Worm (Caenorhabditis elegans) whole organism, young adult: ENCODE data around the gene T04C12.8.
A peak's percentile ranks its signal among the peaks of the same experiment; 100 is the strongest.

ENCODE experiments used
- B0035.1 ChIP-seq: sonication (generic microtip); optimal IDR thresholded peaks from 2 replicates; lab custom pipeline; 2016; ENCODE audit warnings: missing genetic modification characterization, mild to moderate bottlenecking, missing compliant biosample characterization, missing genotype, missing genetic modification reagents
- B0261.1 ChIP-seq: sonication (generic microtip); optimal IDR thresholded peaks from 2 replicates; lab custom pipeline; 2016; ENCODE audit warnings: mild to moderate bottlenecking, missing genetic modification characterization, moderate library complexity, missing compliant biosample characterization
- D2030.7 ChIP-seq: fragments of 200-800 bp; sonication (Bioruptor generic); IDR thresholded peaks from 2 replicates; pipeline ENCODE4 v1.3.6; 2022; ENCODE audit warnings: missing genetic modification reagents, missing genetic modification characterization, missing compliant biosample characterization
- F10E7.11 ChIP-seq: sonication (generic microtip); optimal IDR thresholded peaks from 2 replicates; lab custom pipeline; 2017; ENCODE audit warnings: mild to moderate bottlenecking, missing genetic modification characterization, moderate library complexity, missing compliant biosample characterization
- F33H1.4 ChIP-seq: fragments of 200-800 bp; sonication (Bioruptor generic); IDR thresholded peaks from 2 replicates; pipeline ENCODE4 v1.3.6; 2022; ENCODE audit warnings: missing genetic modification reagents, missing genetic modification characterization, missing compliant biosample characterization
- F55B11.4 ChIP-seq: sonication (generic microtip); optimal IDR thresholded peaks from 2 replicates; lab custom pipeline; 2016; ENCODE audit warnings: missing compliant biosample characterization, missing genetic modification characterization, borderline replicate concordance; ENCODE audit not compliant: insufficient read depth
- K12H6.12 ChIP-seq: fragments of 200-800 bp; sonication (Bioruptor generic); optimal IDR thresholded peaks from 2 replicates; lab custom pipeline; 2018; ENCODE audit warnings: mild to moderate bottlenecking, missing genetic modification characterization, missing compliant biosample characterization
- Y53G8AR.9 ChIP-seq: fragments of 200-800 bp; sonication (Bioruptor generic); conservative IDR thresholded peaks from 2 replicates; pipeline ENCODE4 v1.3.6; 2022; ENCODE audit warnings: missing genetic modification reagents, missing genetic modification characterization, missing compliant biosample characterization
- Y67H2A.10 ChIP-seq: fragments of 200-800 bp; sonication (Bioruptor generic); conservative IDR thresholded peaks from 2 replicates; pipeline ENCODE4 v1.3.6; 2022; ENCODE audit warnings: missing genetic modification reagents, missing genetic modification characterization, missing compliant biosample characterization
- Y95B8A.8 ChIP-seq: fragments of 200-800 bp; sonication (Bioruptor generic); IDR thresholded peaks from 2 replicates; pipeline ENCODE4 v1.3.6; 2022; ENCODE audit warnings: missing genetic modification reagents, missing genetic modification characterization, missing compliant biosample characterization
- ama-1 ChIP-seq, 3 experiments: fragments of 150-350 bp in 1 of 3; sonication (generic microtip) in 2 of 3; optimal IDR thresholded peaks; 2 replicates each; lab custom pipeline; 2014 to 2018; ENCODE audit warnings: missing biosample characterization in 2 of 3, missing genetic modification characterization in 2 of 3, missing genetic modification reagents in 2 of 3
- atf-7 ChIP-seq: sonication (generic microtip); optimal IDR thresholded peaks from 2 replicates; lab custom pipeline; 2017; ENCODE audit warnings: mild to moderate bottlenecking, missing genetic modification characterization, missing compliant biosample characterization
- bed-1 ChIP-seq: fragments of 200-800 bp; sonication (Bioruptor generic); IDR thresholded peaks from 2 replicates; pipeline ENCODE4 v1.3.6; 2022; ENCODE audit warnings: missing genetic modification reagents, missing genetic modification characterization, missing compliant biosample characterization
- bed-2 ChIP-seq: fragments of 200-800 bp; sonication (Bioruptor generic); IDR thresholded peaks from 2 replicates; pipeline ENCODE4 v1.3.6; 2022; ENCODE audit warnings: missing genetic modification reagents, missing genetic modification characterization, missing compliant biosample characterization
- cebp-2 ChIP-seq: fragments of 200-800 bp; sonication (Bioruptor generic); IDR thresholded peaks from 2 replicates; pipeline ENCODE4 v1.3.6; 2022; ENCODE audit warnings: missing genetic modification characterization, missing compliant biosample characterization
- ceh-100 ChIP-seq: fragments of 200-800 bp; sonication (Bioruptor generic); IDR thresholded peaks from 2 replicates; pipeline ENCODE4 v1.3.6; 2022; ENCODE audit warnings: missing genetic modification reagents, missing genetic modification characterization, missing compliant biosample characterization
- ceh-79 ChIP-seq: sonication (generic microtip); optimal IDR thresholded peaks from 2 replicates; lab custom pipeline; 2017; ENCODE audit warnings: mild to moderate bottlenecking, missing genetic modification characterization, missing compliant biosample characterization
- chd-7 ChIP-seq: sonication (generic microtip); optimal IDR thresholded peaks from 2 replicates; lab custom pipeline; 2016; ENCODE audit warnings: mild to moderate bottlenecking, missing genetic modification characterization, moderate library complexity, missing compliant biosample characterization
- die-1 ChIP-seq: sonication (generic microtip); optimal IDR thresholded peaks from 2 replicates; lab custom pipeline; 2016; ENCODE audit warnings: missing genotype, mild to moderate bottlenecking, missing genetic modification characterization, missing compliant biosample characterization
- efl-1 ChIP-seq: fragments of 150-350 bp; optimal IDR thresholded peaks from 2 replicates; lab custom pipeline; 2014; ENCODE audit warnings: missing biosample characterization, missing genetic modification reagents, missing genetic modification characterization
- egl-44 ChIP-seq: fragments of 200-800 bp; sonication (Bioruptor generic); IDR thresholded peaks from 2 replicates; pipeline ENCODE4 v1.3.6; 2022; ENCODE audit warnings: missing genetic modification reagents, missing genetic modification characterization, missing compliant biosample characterization
- egrh-3 ChIP-seq: fragments of 200-800 bp; sonication (Bioruptor generic); IDR thresholded peaks from 2 replicates; pipeline ENCODE4 v1.3.6; 2022; ENCODE audit warnings: missing genetic modification reagents, missing genetic modification characterization, missing compliant biosample characterization
- ekl-4 ChIP-seq: fragments of 200-800 bp; sonication (Bioruptor generic); IDR thresholded peaks from 2 replicates; pipeline ENCODE4 v1.3.6; 2022; ENCODE audit warnings: missing genetic modification reagents, missing genetic modification characterization, missing compliant biosample characterization
- ets-4 ChIP-seq: fragments of 200-800 bp; sonication (Bioruptor generic); optimal IDR thresholded peaks from 2 replicates; lab custom pipeline; 2018; ENCODE audit warnings: mild to moderate bottlenecking, missing genetic modification characterization, missing compliant biosample characterization
- hlh-26 ChIP-seq: fragments of 200-800 bp; sonication (Bioruptor generic); conservative IDR thresholded peaks from 2 replicates; pipeline ENCODE4 v1.3.6; 2022; ENCODE audit warnings: missing genetic modification reagents, missing genetic modification characterization, missing compliant biosample characterization
- hmg-20 ChIP-seq: fragments of 200-800 bp; sonication (Bioruptor generic); IDR thresholded peaks from 2 replicates; pipeline ENCODE4 v1.3.6; 2022; ENCODE audit warnings: missing genetic modification reagents, missing genetic modification characterization, missing compliant biosample characterization
- lag-1 ChIP-seq: fragments of 200-800 bp; sonication (Bioruptor generic); IDR thresholded peaks from 2 replicates; pipeline ENCODE4 v1.3.6; 2022; ENCODE audit warnings: missing genetic modification reagents, missing genetic modification characterization, missing compliant biosample characterization
- lin-26 ChIP-seq: fragments of 200-800 bp; sonication (Bioruptor generic); IDR thresholded peaks from 2 replicates; pipeline ENCODE4 v1.3.6; 2022; ENCODE audit warnings: missing genetic modification reagents, missing genetic modification characterization, missing compliant biosample characterization
- lin-40 ChIP-seq: sonication (generic microtip); optimal IDR thresholded peaks from 2 replicates; lab custom pipeline; 2016; ENCODE audit warnings: missing genetic modification characterization, mild to moderate bottlenecking, missing compliant biosample characterization, missing genotype, missing genetic modification reagents
- lsl-1 ChIP-seq: fragments of 200-800 bp; sonication (Bioruptor generic); optimal IDR thresholded peaks from 2 replicates; lab custom pipeline; 2018; ENCODE audit warnings: mild to moderate bottlenecking, missing genetic modification characterization, moderate library complexity, missing compliant biosample characterization
- madf-3 ChIP-seq: fragments of 200-800 bp; sonication (Bioruptor generic); IDR thresholded peaks from 2 replicates; pipeline ENCODE4 v1.3.6; 2022; ENCODE audit warnings: missing genetic modification reagents, missing genetic modification characterization, missing compliant biosample characterization
- nhr-120 ChIP-seq: fragments of 200-800 bp; sonication (Bioruptor generic); IDR thresholded peaks from 2 replicates; pipeline ENCODE4 v1.3.6; 2022; ENCODE audit warnings: missing genetic modification characterization, missing compliant biosample characterization
- nhr-179 ChIP-seq: sonication (generic microtip); optimal IDR thresholded peaks from 2 replicates; lab custom pipeline; 2016; ENCODE audit warnings: mild to moderate bottlenecking, missing genetic modification characterization, missing compliant biosample characterization
- nhr-27 ChIP-seq: fragments of 200-800 bp; sonication (Bioruptor generic); optimal IDR thresholded peaks from 2 replicates; lab custom pipeline; 2018; ENCODE audit warnings: mild to moderate bottlenecking, missing genetic modification characterization, moderate library complexity, missing compliant biosample characterization
- nhr-90 ChIP-seq: sonication (generic microtip); optimal IDR thresholded peaks from 2 replicates; lab custom pipeline; 2016; ENCODE audit warnings: missing genotype, mild to moderate bottlenecking, missing genetic modification characterization, missing compliant biosample characterization
- pha-4 ChIP-seq: fragments of 150-350 bp; sonication (generic microtip); optimal IDR thresholded peaks from 2 replicates; lab custom pipeline; 2014; ENCODE audit warnings: missing biosample characterization, missing genetic modification reagents, missing genetic modification characterization
- rcor-1 ChIP-seq: fragments of 200-800 bp; sonication (Bioruptor generic); IDR thresholded peaks from 2 replicates; pipeline ENCODE4 v1.3.6; 2022; ENCODE audit warnings: missing genetic modification reagents, missing genetic modification characterization, missing compliant biosample characterization
- repo-1 ChIP-seq: sonication (generic microtip); optimal IDR thresholded peaks from 2 replicates; lab custom pipeline; 2017; ENCODE audit warnings: mild to moderate bottlenecking, missing genetic modification characterization, missing compliant biosample characterization
- rpc-1 ChIP-seq, 2 experiments: fragments of 150-350 bp in 1 of 2; sonication (generic microtip) in 1 of 2; optimal IDR thresholded peaks; 2 replicates each; lab custom pipeline; 2014 to 2018; ENCODE audit warnings: missing biosample characterization in 1 of 2, missing genetic modification characterization in 1 of 2, missing genetic modification reagents in 1 of 2, missing genotype in 1 of 2
- snpc-1.1 ChIP-seq: sonication (generic microtip); optimal IDR thresholded peaks from 2 replicates; lab custom pipeline; 2017; ENCODE audit warnings: missing genetic modification characterization, mild to moderate bottlenecking, missing compliant biosample characterization, antibody characterized with exemption, moderate library complexity, missing genotype, missing genetic modification reagents; ENCODE audit not compliant: insufficient read depth
- snpc-3.4 ChIP-seq: sonication (generic microtip); optimal IDR thresholded peaks from 2 replicates; lab custom pipeline; 2017; ENCODE audit warnings: missing genetic modification characterization, mild to moderate bottlenecking, missing compliant biosample characterization, antibody characterized with exemption, moderate library complexity, missing genotype, missing genetic modification reagents
- tbp1 ChIP-seq: fragments of 200-800 bp; sonication (Bioruptor generic); optimal IDR thresholded peaks from 2 replicates; lab custom pipeline; 2018; ENCODE audit warnings: mild to moderate bottlenecking, missing genetic modification characterization, missing compliant biosample characterization
- tlf-1 ChIP-seq: fragments of 200-800 bp; sonication (Bioruptor generic); optimal IDR thresholded peaks from 2 replicates; lab custom pipeline; 2018; ENCODE audit warnings: mild to moderate bottlenecking, missing genetic modification characterization, missing compliant biosample characterization
- unc-130 ChIP-seq: sonication (generic microtip); optimal IDR thresholded peaks from 2 replicates; lab custom pipeline; 2016; ENCODE audit warnings: missing genetic modification reagents, missing genetic modification characterization, missing compliant biosample characterization
- zim-3 ChIP-seq: sonication (generic microtip); optimal IDR thresholded peaks from 2 replicates; lab custom pipeline; 2017; ENCODE audit warnings: mild to moderate bottlenecking, missing genetic modification characterization, moderate library complexity, missing compliant biosample characterization
- ztf-25 ChIP-seq: fragments of 200-800 bp; sonication (Bioruptor generic); IDR thresholded peaks from 2 replicates; pipeline ENCODE4 v1.3.6; 2022; ENCODE audit warnings: missing genetic modification reagents, missing genetic modification characterization, missing compliant biosample characterization
- ztf-26 ChIP-seq: sonication (generic microtip); optimal IDR thresholded peaks from 2 replicates; lab custom pipeline; 2017; ENCODE audit warnings: missing genetic modification characterization, missing compliant biosample characterization
- ztf-3 ChIP-seq: fragments of 200-800 bp; sonication (Bioruptor generic); optimal IDR thresholded peaks from 2 replicates; lab custom pipeline; 2018; ENCODE audit warnings: mild to moderate bottlenecking, missing genetic modification characterization, missing compliant biosample characterization

Gene T04C12.8

ce11 chrV:11076403-11076802 is 7.2 kb upstream of the T04C12.8 start (continued):
- no peak for TF ChIP-seq F55B11.4
- TF ChIP-seq hmg-20 (GFP tag; lab: Robert Waterston, UW) = peak; percentile 60; the same call in 1 of the 2 replicates
- peak; percentile 95 for TF ChIP-seq ekl-4 (GFP tag; lab: Robert Waterston, UW)
- peak; percentile 48 for TF ChIP-seq lsl-1
- TF ChIP-seq nhr-120 = 0 out of 2 replicates have a peak, but pooled peaks have one; percentile 32
- peak; percentile 66 for TF ChIP-seq tbp1 (GFP tag; lab: Kevin White, UChicago)
- TF ChIP-seq F33H1.4 (GFP tag; lab: Robert Waterston, UW) = peak; percentile 24
- peak; percentile 2 for TF ChIP-seq nhr-179
- peak; percentile 94 for TF ChIP-seq madf-3 (GFP tag; lab: Robert Waterston, UW)
- 0 out of 2 replicates have a peak, but pooled peaks have one; percentile 30 for TF ChIP-seq D2030.7 (GFP tag; lab: Robert Waterston, UW)
- TF ChIP-seq repo-1 (tag; lab: Kevin White, UChicago) = peak; percentile 64
- TF ChIP-seq nhr-90 (tag; lab: Kevin White, UChicago) = peak; percentile 15
- TF ChIP-seq ceh-79 (tag; lab: Kevin White, UChicago) = no peak
- TF ChIP-seq rpc-1 (optimal IDR thresholded peaks at IDR 0.05; lab: Kevin White, UChicago) = no peak
- TF ChIP-seq rpc-1 (tag; optimal IDR thresholded peaks at IDR 0.05; lab: Kevin White, UChicago) = no peak
- TF ChIP-seq ztf-25 (GFP tag; lab: Robert Waterston, UW) = no peak
- TF ChIP-seq ztf-26 (tag; lab: Kevin White, UChicago) = no peak
- peak; percentile 37 for TF ChIP-seq lin-40 (tag; lab: Kevin White, UChicago)
- TF ChIP-seq snpc-1.1 (tag; lab: Kevin White, UChicago) = no peak
- TF ChIP-seq ztf-3 = no peak
- TF ChIP-seq nhr-27 = no peak
- no peak for TF ChIP-seq B0261.1 (tag; lab: Kevin White, UChicago)
- TF ChIP-seq bed-1 (GFP tag; lab: Robert Waterston, UW) = 0 out of 2 replicates have a peak, but pooled peaks have one; percentile 74
- TF ChIP-seq zim-3 (tag; lab: Kevin White, UChicago) = peak; percentile 47
- peak; percentile 64 for TF ChIP-seq Y95B8A.8 (GFP tag; lab: Robert Waterston, UW)
- TF ChIP-seq rcor-1 (GFP tag; lab: Robert Waterston, UW) = peak; percentile 75; the same call in 1 of the 2 replicates
- TF ChIP-seq egrh-3 (GFP tag; lab: Robert Waterston, UW) = no peak
- 0 out of 2 replicates have a peak, but pooled peaks have one; percentile 28 for TF ChIP-seq egl-44
- TF ChIP-seq chd-7 (tag; lab: Kevin White, UChicago) = peak; percentile 66
- no peak for TF ChIP-seq ets-4 (GFP tag; lab: Kevin White, UChicago)
- peak; percentile 92 for TF ChIP-seq cebp-2 (GFP tag; lab: Robert Waterston, UW)
- TF ChIP-seq ama-1 (optimal IDR thresholded peaks at IDR 0.05; lab: Kevin White, UChicago) = peak; percentile 73
- no peak for TF ChIP-seq ama-1 (GFP tag; optimal IDR thresholded peaks at IDR 0.05; lab: Kevin White, UChicago)
- TF ChIP-seq ceh-100 = peak; percentile 71
- TF ChIP-seq Y67H2A.10 = no peak
- TF ChIP-seq lin-26 (GFP tag; lab: Robert Waterston, UW) = peak; percentile 73; the same call in 1 of the 2 replicates
- TF ChIP-seq Y53G8AR.9 (GFP tag; lab: Robert Waterston, UW) = peak; percentile 95
- peak; percentile 70 for TF ChIP-seq atf-7 (tag; lab: Kevin White, UChicago)
- peak; percentile 83 for TF ChIP-seq F10E7.11 (tag; lab: Kevin White, UChicago)
- no peak for TF ChIP-seq pha-4 (tag; lab: Kevin White, UChicago)
- TF ChIP-seq hlh-26 (GFP tag; lab: Robert Waterston, UW) = no peak
- no peak for TF ChIP-seq lag-1
- TF ChIP-seq K12H6.12 (tag; lab: Kevin White, UChicago) = no peak
- peak; percentile 64 for TF ChIP-seq unc-130 (GFP tag; lab: Kevin White, UChicago)
- TF ChIP-seq snpc-3.4 (tag; lab: Kevin White, UChicago) = peak; percentile 81
- 0 out of 2 replicates have a peak, but pooled peaks have one; percentile 48 for TF ChIP-seq bed-2 (GFP tag; lab: Robert Waterston, UW)
- peak; percentile 67 for TF ChIP-seq die-1 (tag; lab: Kevin White, UChicago)
- peak; percentile 78 for TF ChIP-seq tlf-1 (GFP tag; lab: Kevin White, UChicago)
- peak; percentile 24 for TF ChIP-seq B0035.1 (tag; lab: Kevin White, UChicago)
- TF ChIP-seq efl-1 (GFP tag; lab: Kevin White, UChicago) = no peak
